Worm (Caenorhabditis elegans): ENCODE results near the gene bcmo-2.

Gene bcmo-2

ce11 chrII:3906615-3907190 is 3.9 kb downstream of the bcmo-2 start, which contains the start of the genes F53C3.11 and fbxb-103:
Gene F53C3.11, minus strand, starts transcription at chrII:3906715.
Gene fbxb-103, plus strand, starts transcription at chrII:3907140.
- TF ChIP-seq lsy-2 (tag; optimal IDR thresholded peaks at IDR 0.05) = no peak
- TF ChIP-seq nhr-21 (tag; optimal IDR thresholded peaks at IDR 0.05) = no peak
- TF ChIP-seq ZK546.5 (tag; optimal IDR thresholded peaks at IDR 0.05) = no peak
- TF ChIP-seq sem-4 (tag; optimal IDR thresholded peaks at IDR 0.05) = no peak
- TF ChIP-seq elt-3 (tag; optimal IDR thresholded peaks at IDR 0.05) = no peak
- TF ChIP-seq elt-1 (tag; optimal IDR thresholded peaks at IDR 0.05) = no peak
- no peak for TF ChIP-seq mdl-1 (tag; optimal IDR thresholded peaks at IDR 0.05)
- TF ChIP-seq sma-3 (GFP tag; optimal IDR thresholded peaks at IDR 0.05) = no peak
- TF ChIP-seq F13H6.1 (tag; optimal IDR thresholded peaks at IDR 0.05) = no peak
- TF ChIP-seq egl-27 (tag; optimal IDR thresholded peaks at IDR 0.05) = no peak
- TF ChIP-seq aly-2 (tag; optimal IDR thresholded peaks at IDR 0.05) = no peak
- TF ChIP-seq lin-11 (tag; optimal IDR thresholded peaks at IDR 0.05) = no peak
- TF ChIP-seq ceh-82 (tag; optimal IDR thresholded peaks at IDR 0.05) = no peak
- no peak for TF ChIP-seq unc-62 (GFP tag; optimal IDR thresholded peaks at IDR 0.05)
- no peak for TF ChIP-seq gmeb-1 (tag; optimal IDR thresholded peaks at IDR 0.05)
- TF ChIP-seq peb-1 (tag; optimal IDR thresholded peaks at IDR 0.05) = no peak

- TF ChIP-seq lin-39 (tag; optimal IDR thresholded peaks at IDR 0.05) = no peak
- no peak for TF ChIP-seq ztf-4 (tag; optimal IDR thresholded peaks at IDR 0.05)
- no peak for TF ChIP-seq ama-1 (optimal IDR thresholded peaks at IDR 0.05)
- no peak for TF ChIP-seq gmeb-1 (tag; optimal IDR thresholded peaks at IDR 0.05)
- TF ChIP-seq R02D3.7 (tag; optimal IDR thresholded peaks at IDR 0.05) = no peak
- no peak for TF ChIP-seq nhr-77 (tag; optimal IDR thresholded peaks at IDR 0.05)
- no peak for TF ChIP-seq nhr-10 (tag; optimal IDR thresholded peaks at IDR 0.05)
- TF ChIP-seq peb-1 (tag; optimal IDR thresholded peaks at IDR 0.05) = no peak
- TF ChIP-seq alr-1 (tag; optimal IDR thresholded peaks at IDR 0.05) = no peak
Measured at ce11 chrII:3902798-3903197, 7.8 kb downstream of the bcmo-2 start, which contains the start of gene F53C3.3. Gene F53C3.3, plus strand, starts transcription at chrII:3902856.

- TF ChIP-seq nhr-6 (tag; optimal IDR thresholded peaks at IDR 0.05) (no peak), lsy-2 (tag; optimal IDR thresholded peaks at IDR 0.05) (no peak), nhr-77 (tag; optimal IDR thresholded peaks at IDR 0.05) (no peak), nhr-23 (tag; optimal IDR thresholded peaks at IDR 0.05) (no peak), nhr-25 (tag; optimal IDR thresholded peaks at IDR 0.05) (no peak), crh-2 (tag; optimal IDR thresholded peaks at IDR 0.05) (no peak), C34F6.9 (tag; optimal IDR thresholded peaks at IDR 0.05) (no peak), peb-1 (tag; optimal IDR thresholded peaks at IDR 0.05) (no peak), unc-62 (GFP tag; optimal IDR thresholded peaks at IDR 0.05) (no peak), egl-27 (tag; optimal IDR thresholded peaks at IDR 0.05) (no peak), mdl-1 (tag; optimal IDR thresholded peaks at IDR 0.05) (no peak), R02D3.7 (tag; optimal IDR thresholded peaks at IDR 0.05) (no peak), ceh-16 (tag; optimal IDR thresholded peaks at IDR 0.05) (no peak), alr-1 (tag; optimal IDR thresholded peaks at IDR 0.05) (no peak), nhr-10 (tag; optimal IDR thresholded peaks at IDR 0.05) (no peak)
Measured at ce11 chrII:3901108-3901507, 9.5 kb downstream of the bcmo-2 start, which contains the start of gene F53C3.4. Gene F53C3.4, plus strand, starts transcription at chrII:3901408.

- TF ChIP-seq unc-55 (GFP tag; optimal IDR thresholded peaks at IDR 0.05) (peak; percentile 92), crh-2 (tag; optimal IDR thresholded peaks at IDR 0.05) (peak; percentile 91), ztf-1 (GFP tag; conservative IDR thresholded peaks at IDR 0.05) (no peak), skn-1 (tag; optimal IDR thresholded peaks at IDR 0.05) (no peak), nhr-25 (tag; optimal IDR thresholded peaks at IDR 0.05) (no peak), elt-1 (tag; optimal IDR thresholded peaks at IDR 0.05) (no peak), fos-1 (tag; optimal IDR thresholded peaks at IDR 0.05) (peak; percentile 27), ztf-11 (tag; optimal IDR thresholded peaks at IDR 0.05) (no peak), peb-1 (tag; optimal IDR thresholded peaks at IDR 0.05) (no peak), zag-1 (tag; optimal IDR thresholded peaks at IDR 0.05) (peak; percentile 65), snpc-4 (tag; optimal IDR thresholded peaks at IDR 0.05) (no peak), nhr-21 (tag; optimal IDR thresholded peaks at IDR 0.05) (peak; percentile 22), lin-11 (tag; optimal IDR thresholded peaks at IDR 0.05) (no peak), lin-13 (GFP tag; optimal IDR thresholded peaks at IDR 0.05) (peak; percentile 69), dmd-4 (tag; optimal IDR thresholded peaks at IDR 0.05) (no peak), lin-39 (tag; optimal IDR thresholded peaks at IDR 0.05) (no peak), sma-9 (GFP tag; optimal IDR thresholded peaks at IDR 0.05) (peak; percentile 98), sma-9 (tag; optimal IDR thresholded peaks at IDR 0.05) (no peak), nhr-6 (tag; optimal IDR thresholded peaks at IDR 0.05) (peak; percentile 33), egl-27 (tag; optimal IDR thresholded peaks at IDR 0.05) (peak; percentile 64), nhr-11 (tag; optimal IDR thresholded peaks at IDR 0.05) (no peak), mbf-1 (tag; optimal IDR thresholded peaks at IDR 0.05) (no peak), blmp-1 (tag; optimal IDR thresholded peaks at IDR 0.05; ENCODE audit: insufficient read depth) (no peak), sma-3 (GFP tag; optimal IDR thresholded peaks at IDR 0.05) (peak; percentile 13), gmeb-1 (tag; optimal IDR thresholded peaks at IDR 0.05) (no peak), elt-3 (tag; optimal IDR thresholded peaks at IDR 0.05) (no peak), F13H6.1 (tag; optimal IDR thresholded peaks at IDR 0.05) (peak; percentile 81), sem-4 (tag; optimal IDR thresholded peaks at IDR 0.05) (peak; percentile 65), R02D3.7 (tag; optimal IDR thresholded peaks at IDR 0.05) (no peak), C34F6.9 (tag; optimal IDR thresholded peaks at IDR 0.05) (peak; percentile 91), nhr-77 (tag; optimal IDR thresholded peaks at IDR 0.05) (no peak), ceh-82 (tag; optimal IDR thresholded peaks at IDR 0.05) (no peak), nhr-23 (tag; optimal IDR thresholded peaks at IDR 0.05) (no peak)
Measured at ce11 chrII:3897758-3898494, 12.7 kb downstream of the bcmo-2 start, which contains the start of gene F53C3.6. Gene F53C3.6, plus strand, starts transcription at chrII:3898142.
